Worm (Caenorhabditis elegans): ENCODE results near the gene R160.12.
A peak's percentile ranks its signal among the peaks of the same experiment; 100 is the strongest.

The R160.12 gene

ce11 chrX:4400296-4400695 lies 22.7 kb upstream of the R160.12 start:
- TF ChIP-seq klf-2 (GFP tag; conservative IDR thresholded peaks at IDR 0.05) (no peak), flt-1 (GFP tag; IDR thresholded peaks at IDR 0.05) (no peak), ztf-29 (GFP tag; IDR thresholded peaks at IDR 0.05) (no peak), tab-1 (GFP tag; IDR thresholded peaks at IDR 0.05) (no peak), ref-1 (GFP tag; conservative IDR thresholded peaks at IDR 0.05) (no peak), T22C8.4 (GFP tag; IDR thresholded peaks at IDR 0.05) (no peak), cog-1 (tag; optimal IDR thresholded peaks at IDR 0.05) (no peak), med-1 (GFP tag; optimal IDR thresholded peaks at IDR 0.05; ENCODE audit: insufficient read depth) (no peak), ztf-23 (GFP tag; IDR thresholded peaks at IDR 0.05) (no peak)

ce11 chrX:4397460-4397859 lies 19.9 kb upstream of the R160.12 start:
- TF ChIP-seq ztf-23 (GFP tag; IDR thresholded peaks at IDR 0.05) (no peak), T22C8.4 (GFP tag; IDR thresholded peaks at IDR 0.05) (no peak), ztf-29 (GFP tag; IDR thresholded peaks at IDR 0.05) (no peak), ref-1 (GFP tag; conservative IDR thresholded peaks at IDR 0.05) (no peak)

- TF ChIP-seq flt-1 (GFP tag; IDR thresholded peaks at IDR 0.05) (no peak), klf-2 (GFP tag; conservative IDR thresholded peaks at IDR 0.05) (no peak), tab-1 (GFP tag; IDR thresholded peaks at IDR 0.05) (no peak), cog-1 (tag; optimal IDR thresholded peaks at IDR 0.05) (peak; percentile 54), ref-1 (GFP tag; conservative IDR thresholded peaks at IDR 0.05) (no peak), T22C8.4 (GFP tag; IDR thresholded peaks at IDR 0.05) (no peak), ztf-23 (GFP tag; IDR thresholded peaks at IDR 0.05) (peak; percentile 48; the same call in 1 of the 2 replicates), med-1 (GFP tag; optimal IDR thresholded peaks at IDR 0.05; ENCODE audit: insufficient read depth) (no peak), ztf-29 (GFP tag; IDR thresholded peaks at IDR 0.05) (no peak)
These were observed 17.7 kb upstream of the R160.12 start for ce11 chrX:4395073-4395850.

- TF ChIP-seq med-1 (GFP tag; optimal IDR thresholded peaks at IDR 0.05; ENCODE audit: insufficient read depth) (no peak), ztf-29 (GFP tag; IDR thresholded peaks at IDR 0.05) (no peak), ref-1 (GFP tag; conservative IDR thresholded peaks at IDR 0.05) (no peak), ztf-23 (GFP tag; IDR thresholded peaks at IDR 0.05) (no peak), T22C8.4 (GFP tag; IDR thresholded peaks at IDR 0.05) (no peak), klf-2 (GFP tag; conservative IDR thresholded peaks at IDR 0.05) (no peak), cog-1 (tag; optimal IDR thresholded peaks at IDR 0.05) (no peak), tab-1 (GFP tag; IDR thresholded peaks at IDR 0.05) (no peak), flt-1 (GFP tag; IDR thresholded peaks at IDR 0.05) (no peak)
These were observed 14.1 kb upstream of the R160.12 start for ce11 chrX:4391680-4392079.

ce11 chrX:4388834-4389409 lies 11.3 kb upstream of the R160.12 start, which contains the start of gene dpy-23:
Gene dpy-23 (plus strand): TSS chrX:4389359.
- 0 out of 2 replicates have a peak, but pooled peaks have one; percentile 46 for TF ChIP-seq flt-1 (GFP tag; IDR thresholded peaks at IDR 0.05)
- TF ChIP-seq ref-1 (GFP tag; conservative IDR thresholded peaks at IDR 0.05): no peak
- no peak for TF ChIP-seq ztf-23 (GFP tag; IDR thresholded peaks at IDR 0.05)
- peak; percentile 91 for TF ChIP-seq cog-1 (tag; optimal IDR thresholded peaks at IDR 0.05)

- TF ChIP-seq T22C8.4 (GFP tag; IDR thresholded peaks at IDR 0.05) (no peak), ztf-29 (GFP tag; IDR thresholded peaks at IDR 0.05) (no peak)
These were observed 8.9 kb upstream of the R160.12 start for ce11 chrX:4386493-4386892.

- no peak for TF ChIP-seq cog-1 (tag; optimal IDR thresholded peaks at IDR 0.05)
- TF ChIP-seq tab-1 (GFP tag; IDR thresholded peaks at IDR 0.05): no peak
- no peak for TF ChIP-seq ztf-29 (GFP tag; IDR thresholded peaks at IDR 0.05)
- TF ChIP-seq med-1 (GFP tag; optimal IDR thresholded peaks at IDR 0.05; ENCODE audit: insufficient read depth): no peak
- no peak for TF ChIP-seq klf-2 (GFP tag; conservative IDR thresholded peaks at IDR 0.05)
- no peak for TF ChIP-seq ztf-23 (GFP tag; IDR thresholded peaks at IDR 0.05)
- no peak for TF ChIP-seq T22C8.4 (GFP tag; IDR thresholded peaks at IDR 0.05)
- no peak for TF ChIP-seq flt-1 (GFP tag; IDR thresholded peaks at IDR 0.05)
- TF ChIP-seq ref-1 (GFP tag; conservative IDR thresholded peaks at IDR 0.05): no peak
These were observed 5.8 kb upstream of the R160.12 start, which contains the start of gene lst-2 for ce11 chrX:4383316-4383936. Gene lst-2 (minus strand): TSS chrX:4383366.

ce11 chrX:4376801-4377200 lies 788 bp downstream of the R160.12 start, which contains the start of gene R160.2:
Gene R160.2 (minus strand): TSS chrX:4376901.
- no peak for TF ChIP-seq cog-1 (tag; optimal IDR thresholded peaks at IDR 0.05)
- TF ChIP-seq ref-1 (GFP tag; conservative IDR thresholded peaks at IDR 0.05): no peak
- TF ChIP-seq tab-1 (GFP tag; IDR thresholded peaks at IDR 0.05): no peak
- TF ChIP-seq med-1 (GFP tag; optimal IDR thresholded peaks at IDR 0.05; ENCODE audit: insufficient read depth): no peak

ce11 chrX:4373123-4373522 lies 4.5 kb downstream of the R160.12 start, which contains the start of gene R160.6:
Gene R160.6 (minus strand): TSS chrX:4373223.
- no peak for TF ChIP-seq ztf-23 (GFP tag; IDR thresholded peaks at IDR 0.05)
- TF ChIP-seq T22C8.4 (GFP tag; IDR thresholded peaks at IDR 0.05): no peak
- TF ChIP-seq ztf-29 (GFP tag; IDR thresholded peaks at IDR 0.05): no peak
- TF ChIP-seq ref-1 (GFP tag; conservative IDR thresholded peaks at IDR 0.05): no peak
- TF ChIP-seq klf-2 (GFP tag; conservative IDR thresholded peaks at IDR 0.05): no peak
- TF ChIP-seq flt-1 (GFP tag; IDR thresholded peaks at IDR 0.05): no peak
- TF ChIP-seq tab-1 (GFP tag; IDR thresholded peaks at IDR 0.05): no peak
- TF ChIP-seq cog-1 (tag; optimal IDR thresholded peaks at IDR 0.05): no peak
- no peak for TF ChIP-seq med-1 (GFP tag; optimal IDR thresholded peaks at IDR 0.05; ENCODE audit: insufficient read depth)

All from whole organism, midembryonic.